Worm (Caenorhabditis elegans) whole organism, young adult: ENCODE measurements around the gene spo-11.

ENCODE experiments used
- C06A6.2 ChIP-seq: fragments of 200-800 bp; sonication (Bioruptor generic); conservative IDR thresholded peaks from 2 replicates; pipeline ENCODE4 v1.3.6; 2022; ENCODE audit warnings: missing genetic modification characterization, missing compliant biosample characterization
- F10E7.11 ChIP-seq: sonication (generic microtip); optimal IDR thresholded peaks from 2 replicates; lab custom pipeline; 2017; ENCODE audit warnings: mild to moderate bottlenecking, missing genetic modification characterization, moderate library complexity, missing compliant biosample characterization
- F33H1.4 ChIP-seq: fragments of 200-800 bp; sonication (Bioruptor generic); IDR thresholded peaks from 2 replicates; pipeline ENCODE4 v1.3.6; 2022; ENCODE audit warnings: missing genetic modification reagents, missing genetic modification characterization, missing compliant biosample characterization
- Y53G8AR.9 ChIP-seq: fragments of 200-800 bp; sonication (Bioruptor generic); conservative IDR thresholded peaks from 2 replicates; pipeline ENCODE4 v1.3.6; 2022; ENCODE audit warnings: missing genetic modification reagents, missing genetic modification characterization, missing compliant biosample characterization
- lag-1 ChIP-seq: fragments of 200-800 bp; sonication (Bioruptor generic); IDR thresholded peaks from 2 replicates; pipeline ENCODE4 v1.3.6; 2022; ENCODE audit warnings: missing genetic modification reagents, missing genetic modification characterization, missing compliant biosample characterization
- lin-26 ChIP-seq: fragments of 200-800 bp; sonication (Bioruptor generic); IDR thresholded peaks from 2 replicates; pipeline ENCODE4 v1.3.6; 2022; ENCODE audit warnings: missing genetic modification reagents, missing genetic modification characterization, missing compliant biosample characterization
- nhr-120 ChIP-seq: fragments of 200-800 bp; sonication (Bioruptor generic); IDR thresholded peaks from 2 replicates; pipeline ENCODE4 v1.3.6; 2022; ENCODE audit warnings: missing genetic modification characterization, missing compliant biosample characterization
- nhr-80 ChIP-seq: sonication (generic microtip); optimal IDR thresholded peaks from 2 replicates; lab custom pipeline; 2016; ENCODE audit warnings: missing genetic modification characterization, missing compliant biosample characterization

DNA sequence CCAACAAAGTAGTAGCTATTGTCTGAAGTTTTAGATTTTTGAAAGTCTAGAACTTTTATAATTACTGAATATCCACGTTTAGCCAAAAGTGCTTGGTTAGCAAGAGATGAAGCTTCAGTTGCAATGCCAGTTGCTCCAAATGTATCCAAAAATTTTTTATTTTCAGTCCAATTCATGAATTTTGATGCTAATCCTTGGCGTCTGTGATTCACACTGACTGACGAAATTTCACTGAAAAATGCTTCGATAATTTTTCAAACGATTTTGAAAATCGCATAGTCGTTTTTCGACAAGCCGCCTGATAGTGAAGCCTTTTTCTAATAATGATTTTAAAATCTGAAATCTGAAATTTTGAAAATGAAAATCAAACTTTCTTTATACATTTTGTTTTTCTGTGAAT lies 30.6 kb downstream of the spo-11 start:
- no peak for TF ChIP-seq lin-26 (GFP tag; lab: Robert Waterston, UW)
- no peak for TF ChIP-seq nhr-80
- TF ChIP-seq F10E7.11 (tag; lab: Kevin White, UChicago): no peak
- TF ChIP-seq Y53G8AR.9 (GFP tag; lab: Robert Waterston, UW): no peak
- TF ChIP-seq lag-1: no peak
- TF ChIP-seq C06A6.2 (GFP tag; lab: Robert Waterston, UW): no peak
- no peak for TF ChIP-seq F33H1.4 (GFP tag; lab: Robert Waterston, UW)
- no peak for TF ChIP-seq nhr-120 (GFP tag; lab: Robert Waterston, UW)
